Worm (Caenorhabditis elegans): ENCODE data around the gene bmk-1.

ce11 chrV:14480533-14480932, 23.7 kb upstream of the bmk-1 start:
- TF ChIP-seq him-1 (tag; optimal IDR thresholded peaks at IDR 0.05) (no peak), W03F9.2 (tag; optimal IDR thresholded peaks at IDR 0.05) (no peak), dao-5 (tag; optimal IDR thresholded peaks at IDR 0.05) (no peak)
